Worm (Caenorhabditis elegans) whole organism, L3 larva: ENCODE results near the gene tbc-18.
A peak's percentile ranks its signal among the peaks of the same experiment; 100 is the strongest.

Source experiments
- nhr-77 ChIP-seq: fragments of 150-350 bp; optimal IDR thresholded peaks from 2 replicates; lab custom pipeline; 2014; ENCODE audit warnings: missing biosample characterization, missing genetic modification characterization
- pqm-1 ChIP-seq: fragments of 150-350 bp; optimal IDR thresholded peaks from 2 replicates; lab custom pipeline; 2017; ENCODE audit warnings: missing biosample characterization, missing genetic modification characterization, inconsistent platforms

- TF ChIP-seq nhr-77 (tag; lab: Kevin White, UChicago) (peak; percentile 79), pqm-1 (tag; lab: Kevin White, UChicago) (peak; percentile 47)
Measured at ce11 chrX:8404308-8405085, 26.1 kb downstream of the tbc-18 start.
